Worm (Caenorhabditis elegans) whole organism, late embryonic: ENCODE data around the gene ZK971.1.

Experiments used
- Y22D7AL.16 ChIP-seq: sonication (generic microtip); optimal IDR thresholded peaks from 2 replicates; lab custom pipeline; 2016; ENCODE audit warnings: missing genetic modification characterization, missing compliant biosample characterization
- ceh-22 ChIP-seq: sonication (generic microtip); optimal IDR thresholded peaks from 2 replicates; lab custom pipeline; 2017; ENCODE audit warnings: missing biosample characterization, missing genetic modification characterization
- ceh-34 ChIP-seq: sonication (generic microtip); optimal IDR thresholded peaks from 2 replicates; lab custom pipeline; 2016; ENCODE audit warnings: mild to moderate bottlenecking, missing genetic modification characterization, missing compliant biosample characterization
- ceh-9 ChIP-seq: sonication (generic microtip); optimal IDR thresholded peaks from 2 replicates; lab custom pipeline; 2016; ENCODE audit warnings: mild to moderate bottlenecking, missing genetic modification characterization, inconsistent platforms, missing compliant biosample characterization
- elt-4 ChIP-seq: sonication (generic microtip); optimal IDR thresholded peaks from 2 replicates; lab custom pipeline; 2016; ENCODE audit warnings: missing genetic modification characterization, missing compliant biosample characterization
- hlh-13 ChIP-seq: fragments of 200-800 bp; sonication (Bioruptor generic); optimal IDR thresholded peaks from 2 replicates; lab custom pipeline; 2018; ENCODE audit warnings: mild to moderate bottlenecking, missing genetic modification characterization, missing compliant biosample characterization
- hlh-6 ChIP-seq: sonication (generic microtip); optimal IDR thresholded peaks from 2 replicates; lab custom pipeline; 2016; ENCODE audit warnings: missing genotype, missing genetic modification characterization, missing compliant biosample characterization
- odd-2 ChIP-seq: sonication (generic microtip); optimal IDR thresholded peaks from 2 replicates; lab custom pipeline; 2017; ENCODE audit warnings: antibody characterized with exemption, mild to moderate bottlenecking, missing genetic modification characterization, missing compliant biosample characterization
- pha-4 ChIP-seq: fragments of 150-350 bp; optimal IDR thresholded peaks from 2 replicates; lab custom pipeline; 2018; ENCODE audit warnings: missing biosample characterization, missing genetic modification reagents, missing genetic modification characterization
- pqm-1 ChIP-seq: sonication (generic microtip); optimal IDR thresholded peaks from 2 replicates; lab custom pipeline; 2016; ENCODE audit warnings: missing genetic modification characterization, missing compliant biosample characterization
- sox-4 ChIP-seq: sonication (generic microtip); optimal IDR thresholded peaks from 2 replicates; lab custom pipeline; 2017; ENCODE audit warnings: mild to moderate bottlenecking, missing genetic modification characterization, inconsistent platforms, missing compliant biosample characterization

ce11 chrII:10252048-10252447 is 27.4 kb downstream of the ZK971.1 start:
- no peak for TF ChIP-seq odd-2
- TF ChIP-seq pha-4: no peak
- TF ChIP-seq ceh-34 (tag; lab: Kevin White, UChicago): no peak
- no peak for TF ChIP-seq hlh-13 (GFP tag; lab: Kevin White, UChicago)
- TF ChIP-seq sox-4: no peak
- no peak for TF ChIP-seq hlh-6
- TF ChIP-seq ceh-9 (tag; lab: Kevin White, UChicago): no peak
- no peak for TF ChIP-seq ceh-22 (tag; lab: Kevin White, UChicago)
- no peak for TF ChIP-seq pqm-1 (tag; lab: Kevin White, UChicago)
- no peak for TF ChIP-seq elt-4 (tag; lab: Kevin White, UChicago)
- TF ChIP-seq Y22D7AL.16: no peak
